Worm (Caenorhabditis elegans) whole organism, L1 larva: ENCODE results near the gene prkl-1.

Experiments used
- C16A3.4 ChIP-seq: fragments of 150-350 bp; optimal IDR thresholded peaks from 2 replicates; lab custom pipeline; 2014; ENCODE audit warnings: missing biosample characterization, missing genetic modification characterization
- Y116A8C.19 ChIP-seq: sonication (generic microtip); optimal IDR thresholded peaks from 2 replicates; lab custom pipeline; 2016; ENCODE audit warnings: missing compliant biosample characterization, missing genetic modification characterization, borderline replicate concordance
- aha-1 ChIP-seq: fragments of 150-350 bp; optimal IDR thresholded peaks from 2 replicates; lab custom pipeline; 2014; ENCODE audit warnings: missing biosample characterization, missing genetic modification characterization
- alr-1 ChIP-seq: fragments of 200-800 bp; sonication (Bioruptor generic); optimal IDR thresholded peaks from 2 replicates; lab custom pipeline; 2018; ENCODE audit warnings: borderline replicate concordance, mild to moderate bottlenecking, missing genetic modification characterization, missing compliant biosample characterization
- aly-2 ChIP-seq: fragments of 150-350 bp; optimal IDR thresholded peaks from 2 replicates; lab custom pipeline; 2014; ENCODE audit warnings: missing biosample characterization, missing genetic modification characterization
- ama-1 ChIP-seq: fragments of 150-350 bp; optimal IDR thresholded peaks from 2 replicates; lab custom pipeline; 2014
- blmp-1 ChIP-seq: fragments of 150-350 bp; optimal IDR thresholded peaks from 2 replicates; lab custom pipeline; 2014; ENCODE audit warnings: missing biosample characterization, missing genetic modification characterization
- ceh-8 ChIP-seq: fragments of 200-800 bp; sonication (Bioruptor generic); optimal IDR thresholded peaks from 2 replicates; lab custom pipeline; 2018; ENCODE audit warnings: mild to moderate bottlenecking, missing genetic modification characterization, moderate library complexity, missing compliant biosample characterization
- ceh-82 ChIP-seq, 3 experiments: fragments of 150-350 bp in 1 of 3; sonication (generic microtip) in 2 of 3; optimal IDR thresholded peaks; 2 replicates each; lab custom pipeline; 2014 to 2017; ENCODE audit warnings: missing biosample characterization in 3 of 3, missing genetic modification characterization in 3 of 3
- efl-1 ChIP-seq, 4 experiments: fragments of 150-350 bp; optimal IDR thresholded peaks in 3 of 4; peaks in 1 of 4; 1 replicate in 1 of 4; 2 replicates in 3 of 4; lab custom pipeline; 2014; ENCODE audit warnings: missing biosample characterization in 2 of 4, missing genetic modification characterization in 2 of 4, missing genetic modification reagents in 2 of 4
- egl-13 ChIP-seq: sonication (generic microtip); optimal IDR thresholded peaks from 2 replicates; lab custom pipeline; 2016; ENCODE audit warnings: missing genotype, missing genetic modification reagents, missing genetic modification characterization, missing compliant biosample characterization
- fkh-10 ChIP-seq: sonication (generic microtip); optimal IDR thresholded peaks from 2 replicates; lab custom pipeline; 2017; ENCODE audit warnings: missing biosample characterization, missing genetic modification reagents, missing genetic modification characterization
- grh-1 ChIP-seq: fragments of 200-800 bp; sonication (Bioruptor generic); IDR thresholded peaks from 2 replicates; pipeline ENCODE4 v1.3.6; 2022; ENCODE audit warnings: missing genetic modification reagents, missing genetic modification characterization, missing compliant biosample characterization
- hlh-17 ChIP-seq: fragments of 200-800 bp; sonication (Bioruptor generic); optimal IDR thresholded peaks from 2 replicates; lab custom pipeline; 2018; ENCODE audit warnings: missing genetic modification characterization, mild to moderate bottlenecking, missing compliant biosample characterization, moderate library complexity, borderline replicate concordance
- isw-1 ChIP-seq: fragments of 200-800 bp; sonication (Bioruptor generic); IDR thresholded peaks from 2 replicates; pipeline ENCODE4 v1.3.6; 2022; ENCODE audit warnings: missing genetic modification characterization, missing compliant biosample characterization
- jun-1 ChIP-seq: fragments of 150-350 bp; optimal IDR thresholded peaks from 2 replicates; lab custom pipeline; 2014; ENCODE audit warnings: missing biosample characterization, missing genetic modification reagents, missing genetic modification characterization
- lin-15B ChIP-seq: fragments of 150-350 bp; sonication (generic microtip); optimal IDR thresholded peaks from 3 replicates; lab custom pipeline; 2014; ENCODE audit warnings: missing biosample characterization, missing genetic modification characterization
- lsy-2 ChIP-seq, 2 experiments: fragments of 150-350 bp; optimal IDR thresholded peaks; 2 replicates each; lab custom pipeline; 2014; ENCODE audit warnings: missing biosample characterization in 2 of 2, missing genetic modification characterization in 2 of 2
- mab-9 ChIP-seq: fragments of 200-800 bp; sonication (Bioruptor generic); IDR thresholded peaks from 2 replicates; pipeline ENCODE4 v1.3.6; 2022; ENCODE audit warnings: missing genetic modification reagents, missing genetic modification characterization, missing compliant biosample characterization
- mef-2 ChIP-seq: fragments of 150-350 bp; optimal IDR thresholded peaks from 2 replicates; lab custom pipeline; 2014; ENCODE audit warnings: missing biosample characterization, missing genetic modification characterization
- nhr-77 ChIP-seq: fragments of 150-350 bp; optimal IDR thresholded peaks from 2 replicates; lab custom pipeline; 2014; ENCODE audit warnings: missing biosample characterization, missing genetic modification characterization
- nhr-90 ChIP-seq: sonication (generic microtip); optimal IDR thresholded peaks from 2 replicates; lab custom pipeline; 2016; ENCODE audit warnings: mild to moderate bottlenecking, missing genetic modification characterization, missing compliant biosample characterization; ENCODE audit not compliant: poor library complexity
- pag-3 ChIP-seq: sonication (generic microtip); optimal IDR thresholded peaks from 2 replicates; lab custom pipeline; 2017; ENCODE audit warnings: missing genetic modification characterization, mild to moderate bottlenecking, missing compliant biosample characterization, antibody characterized with exemption, borderline replicate concordance; ENCODE audit not compliant: insufficient read depth
- pqm-1 ChIP-seq: sonication (generic microtip); optimal IDR thresholded peaks from 3 replicates; lab custom pipeline; 2017; ENCODE audit warnings: missing biosample characterization, missing genetic modification characterization
- rnt-1 ChIP-seq: sonication (generic microtip); optimal IDR thresholded peaks from 2 replicates; lab custom pipeline; 2016; ENCODE audit warnings: mild to moderate bottlenecking, missing genetic modification characterization, moderate library complexity, missing compliant biosample characterization
- sox-4 ChIP-seq: sonication (generic microtip); optimal IDR thresholded peaks from 2 replicates; lab custom pipeline; 2016; ENCODE audit warnings: missing genetic modification characterization, missing compliant biosample characterization
- sptf-1 ChIP-seq: fragments of 150-350 bp; optimal IDR thresholded peaks from 2 replicates; lab custom pipeline; 2014; ENCODE audit warnings: missing biosample characterization, missing genetic modification characterization
- tlp-1 ChIP-seq: fragments of 150-350 bp; optimal IDR thresholded peaks from 2 replicates; lab custom pipeline; 2014; ENCODE audit warnings: missing biosample characterization, missing genetic modification characterization
- unc-62 ChIP-seq: fragments of 150-350 bp; optimal IDR thresholded peaks from 2 replicates; lab custom pipeline; 2014; ENCODE audit warnings: missing biosample characterization, missing genetic modification reagents, missing genetic modification characterization
- unc-98 ChIP-seq: fragments of 200-800 bp; sonication (Bioruptor generic); IDR thresholded peaks from 2 replicates; pipeline ENCODE4 v1.3.6; 2022; ENCODE audit warnings: missing genetic modification characterization, missing compliant biosample characterization
- zip-4 ChIP-seq: fragments of 200-800 bp; sonication (Bioruptor generic); optimal IDR thresholded peaks from 2 replicates; lab custom pipeline; 2018; ENCODE audit warnings: mild to moderate bottlenecking, missing genetic modification characterization, moderate library complexity, missing compliant biosample characterization
- ztf-11 ChIP-seq, 2 experiments: sonication (generic microtip); optimal IDR thresholded peaks; 2 replicates each; lab custom pipeline; 2016 to 2017; ENCODE audit warnings: missing genetic modification characterization in 2 of 2, missing biosample characterization in 1 of 2, missing compliant biosample characterization in 1 of 2
- ztf-4 ChIP-seq: fragments of 150-350 bp; optimal IDR thresholded peaks from 2 replicates; lab custom pipeline; 2014; ENCODE audit warnings: missing biosample characterization, missing genetic modification characterization

prkl-1 gene

DNA sequence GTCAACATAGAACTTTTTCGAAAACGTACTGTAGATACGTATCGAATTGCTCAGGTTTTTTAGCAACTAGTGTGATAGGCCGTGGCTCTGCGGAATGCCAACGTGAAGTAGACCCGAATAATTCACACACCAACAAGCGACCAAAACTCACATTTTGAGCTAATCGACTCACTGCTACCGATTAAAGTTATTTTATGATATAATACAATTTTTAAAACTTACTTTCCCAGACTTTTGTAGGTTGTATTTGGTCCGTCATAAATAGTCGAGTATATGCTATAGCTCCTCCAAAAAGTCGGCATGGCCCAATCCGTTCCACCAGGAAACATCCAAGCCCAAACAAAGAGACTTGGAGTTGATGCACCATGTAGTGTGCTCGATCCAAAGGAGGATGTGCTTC is 24.1 kb upstream of the prkl-1 start, which contains the start of gene C25A8.1:
TSS of gene C25A8.1 (plus strand) at position 301 of the 400 bp plus-strand sequence.
- TF ChIP-seq efl-1 (optimal IDR thresholded peaks at IDR 0.05; lab: Kevin White, UChicago) (no peak), efl-1 (GFP tag; optimal IDR thresholded peaks at IDR 0.05 in 1 of 2; lab: Kevin White, UChicago) (peak in 1 of 2 experiments; percentile 15), blmp-1 (no peak), fkh-10 (no peak)

- no peak for TF ChIP-seq nhr-90 (tag; lab: Kevin White, UChicago)
Measured at ce11 chrIV:7010195-7010594, 23.5 kb upstream of the prkl-1 start.

- TF ChIP-seq lsy-2 (tag; optimal IDR thresholded peaks at IDR 0.05; lab: Kevin White, UChicago) (no peak), unc-62 (GFP tag; lab: Kevin White, UChicago) (no peak), nhr-90 (tag; lab: Kevin White, UChicago) (no peak), jun-1 (no peak), efl-1 (optimal IDR thresholded peaks at IDR 0.05; lab: Kevin White, UChicago) (no peak), efl-1 (GFP tag; optimal IDR thresholded peaks at IDR 0.05 in 1 of 2; lab: Kevin White, UChicago) (no peak), unc-98 (GFP tag; lab: Robert Waterston, UW) (no peak), ceh-82 (tag; optimal IDR thresholded peaks at IDR 0.05; lab: Kevin White, UChicago) (no peak), hlh-17 (GFP tag; lab: Kevin White, UChicago) (no peak), aha-1 (tag; lab: Kevin White, UChicago) (no peak), nhr-77 (no peak), aly-2 (tag; lab: Kevin White, UChicago) (no peak), mef-2 (no peak), pag-3 (tag; lab: Kevin White, UChicago) (no peak), ama-1 (no peak), lin-15B (tag; lab: Kevin White, UChicago) (no peak), rnt-1 (tag; lab: Kevin White, UChicago) (no peak), ztf-11 (tag; optimal IDR thresholded peaks at IDR 0.05; lab: Kevin White, UChicago) (no peak)
Measured at ce11 chrIV:7009531-7009930, 22.8 kb upstream of the prkl-1 start, which contains the start of gene C25A8.2. Gene C25A8.2, plus strand, starts transcription at chrIV:7009831.

ce11 chrIV:7003323-7003722 is 16.6 kb upstream of the prkl-1 start, which contains the start of gene cht-3:
Gene cht-3, plus strand, starts transcription at chrIV:7003623.
- TF ChIP-seq ceh-8 (GFP tag; lab: Kevin White, UChicago) (no peak), C16A3.4 (tag; lab: Kevin White, UChicago) (no peak), lin-15B (tag; lab: Kevin White, UChicago) (no peak), alr-1 (tag; lab: Kevin White, UChicago) (no peak), hlh-17 (GFP tag; lab: Kevin White, UChicago) (no peak), mef-2 (no peak), ztf-4 (tag; lab: Kevin White, UChicago) (no peak), mab-9 (GFP tag; lab: Robert Waterston, UW) (no peak), tlp-1 (tag; lab: Kevin White, UChicago) (no peak), sptf-1 (no peak)

ce11 chrIV:6999206-6999605 is 12.5 kb upstream of the prkl-1 start, which contains the start of gene C25A8.5:
Gene C25A8.5, plus strand, starts transcription at chrIV:6999506.
- no peak for TF ChIP-seq tlp-1 (tag; lab: Kevin White, UChicago)
- no peak for TF ChIP-seq pqm-1 (tag; lab: Kevin White, UChicago)
- no peak for TF ChIP-seq egl-13 (tag; lab: Kevin White, UChicago)
- no peak for TF ChIP-seq aha-1 (tag; lab: Kevin White, UChicago)
- TF ChIP-seq ztf-4 (tag; lab: Kevin White, UChicago), result no peak
- TF ChIP-seq isw-1 (GFP tag; lab: Robert Waterston, UW), result no peak
- TF ChIP-seq grh-1 (GFP tag; lab: Robert Waterston, UW), result no peak
- no peak for TF ChIP-seq Y116A8C.19
- TF ChIP-seq rnt-1 (tag; lab: Kevin White, UChicago), result no peak
- no peak for TF ChIP-seq zip-4
- TF ChIP-seq sox-4, result no peak
